Worm (Caenorhabditis elegans) whole organism, late embryonic: ENCODE data around the gene natb-1.

Experiments
- C38D4.7 ChIP-seq: fragments of 200-800 bp; sonication (Bioruptor generic); optimal IDR thresholded peaks from 2 replicates; lab custom pipeline; 2018; ENCODE audit warnings: mild to moderate bottlenecking, missing genetic modification characterization, moderate library complexity, missing compliant biosample characterization
- Y22D7AL.16 ChIP-seq: sonication (generic microtip); optimal IDR thresholded peaks from 2 replicates; lab custom pipeline; 2016; ENCODE audit warnings: missing genetic modification characterization, missing compliant biosample characterization
- ahr-1 ChIP-seq: sonication (generic microtip); optimal IDR thresholded peaks from 2 replicates; lab custom pipeline; 2016; ENCODE audit warnings: missing genetic modification characterization, missing compliant biosample characterization
- ama-1 ChIP-seq: fragments of 150-350 bp; optimal IDR thresholded peaks from 2 replicates; lab custom pipeline; 2014
- ceh-14 ChIP-seq: sonication (generic microtip); optimal IDR thresholded peaks from 2 replicates; lab custom pipeline; 2016; ENCODE audit warnings: missing genotype, missing genetic modification characterization, missing compliant biosample characterization
- ceh-19 ChIP-seq: fragments of 200-800 bp; sonication (Bioruptor generic); optimal IDR thresholded peaks from 2 replicates; lab custom pipeline; 2018; ENCODE audit warnings: mild to moderate bottlenecking, missing genetic modification characterization, missing compliant biosample characterization
- ceh-22 ChIP-seq: sonication (generic microtip); optimal IDR thresholded peaks from 2 replicates; lab custom pipeline; 2017; ENCODE audit warnings: missing biosample characterization, missing genetic modification characterization
- ceh-30 ChIP-seq: fragments of 150-350 bp; optimal IDR thresholded peaks from 2 replicates; lab custom pipeline; 2014; ENCODE audit warnings: missing biosample characterization, missing genetic modification characterization
- ceh-45 ChIP-seq: fragments of 200-800 bp; sonication (Bioruptor generic); IDR thresholded peaks from 2 replicates; pipeline ENCODE4 v1.3.6; 2022; ENCODE audit warnings: missing genetic modification reagents, missing genetic modification characterization, missing compliant biosample characterization
- ceh-6 ChIP-seq: fragments of 200-800 bp; sonication (Bioruptor generic); optimal IDR thresholded peaks from 2 replicates; lab custom pipeline; 2018; ENCODE audit warnings: mild to moderate bottlenecking, missing genetic modification characterization, missing compliant biosample characterization
- dve-1 ChIP-seq: sonication (generic microtip); optimal IDR thresholded peaks from 2 replicates; lab custom pipeline; 2017; ENCODE audit warnings: antibody characterized with exemption, mild to moderate bottlenecking, missing genetic modification characterization, missing compliant biosample characterization
- ets-4 ChIP-seq: sonication (generic microtip); optimal IDR thresholded peaks from 2 replicates; lab custom pipeline; 2016; ENCODE audit warnings: missing genetic modification characterization, missing compliant biosample characterization
- fkh-10 ChIP-seq: fragments of 150-350 bp; optimal IDR thresholded peaks from 2 replicates; lab custom pipeline; 2014; ENCODE audit warnings: missing biosample characterization, missing genetic modification reagents, missing genetic modification characterization
- hlh-30 ChIP-seq: sonication (generic microtip); optimal IDR thresholded peaks from 2 replicates; lab custom pipeline; 2017; ENCODE audit warnings: antibody characterized with exemption, missing genetic modification characterization, missing compliant biosample characterization; ENCODE audit not compliant: insufficient read depth
- hlh-8 ChIP-seq: sonication (generic microtip); optimal IDR thresholded peaks from 2 replicates; lab custom pipeline; 2016; ENCODE audit warnings: missing genotype, missing genetic modification characterization, missing compliant biosample characterization
- lin-11 ChIP-seq: fragments of 200-800 bp; sonication (Bioruptor generic); optimal IDR thresholded peaks from 2 replicates; lab custom pipeline; 2018; ENCODE audit warnings: mild to moderate bottlenecking, missing genetic modification characterization, missing compliant biosample characterization
- madf-2 ChIP-seq: sonication (generic microtip); optimal IDR thresholded peaks from 2 replicates; lab custom pipeline; 2017; ENCODE audit warnings: missing genetic modification characterization, missing compliant biosample characterization
- nfya-1 ChIP-seq: sonication (generic microtip); optimal IDR thresholded peaks from 2 replicates; lab custom pipeline; 2017; ENCODE audit warnings: missing genetic modification characterization, mild to moderate bottlenecking, missing compliant biosample characterization, antibody characterized with exemption, moderate library complexity
- nhr-11 ChIP-seq: fragments of 150-350 bp; optimal IDR thresholded peaks from 2 replicates; lab custom pipeline; 2014; ENCODE audit warnings: missing biosample characterization, missing genetic modification characterization
- npax-4 ChIP-seq: sonication (generic microtip); optimal IDR thresholded peaks from 2 replicates; lab custom pipeline; 2016; ENCODE audit warnings: missing genetic modification characterization, missing compliant biosample characterization
- pag-3 ChIP-seq: sonication (generic microtip); optimal IDR thresholded peaks from 2 replicates; lab custom pipeline; 2016; ENCODE audit warnings: missing compliant biosample characterization, missing genetic modification characterization, borderline replicate concordance
- pax-1 ChIP-seq: fragments of 150-350 bp; optimal IDR thresholded peaks from 2 replicates; lab custom pipeline; 2014; ENCODE audit warnings: missing biosample characterization, missing genetic modification characterization
- pha-4 ChIP-seq: fragments of 150-350 bp; optimal IDR thresholded peaks from 2 replicates; lab custom pipeline; 2018; ENCODE audit warnings: missing biosample characterization, missing genetic modification reagents, missing genetic modification characterization
- pqm-1 ChIP-seq: sonication (generic microtip); optimal IDR thresholded peaks from 2 replicates; lab custom pipeline; 2016; ENCODE audit warnings: missing genetic modification characterization, missing compliant biosample characterization
- rnt-1 ChIP-seq: sonication (generic microtip); optimal IDR thresholded peaks from 2 replicates; lab custom pipeline; 2016; ENCODE audit warnings: missing genetic modification characterization, missing compliant biosample characterization
- sdc-2 ChIP-seq: sonication (generic microtip); optimal IDR thresholded peaks from 2 replicates; lab custom pipeline; 2016; ENCODE audit warnings: missing genotype, missing genetic modification characterization, missing compliant biosample characterization
- sox-2 ChIP-seq: fragments of 200-800 bp; sonication (Bioruptor generic); IDR thresholded peaks from 2 replicates; pipeline ENCODE4 v1.3.6; 2022; ENCODE audit warnings: missing genetic modification reagents, missing genetic modification characterization, missing compliant biosample characterization
- syd-9 ChIP-seq: sonication (generic microtip); optimal IDR thresholded peaks from 2 replicates; lab custom pipeline; 2016; ENCODE audit warnings: mild to moderate bottlenecking, missing genetic modification characterization, moderate library complexity, missing compliant biosample characterization
- tbx-2 ChIP-seq: sonication (generic microtip); optimal IDR thresholded peaks from 2 replicates; lab custom pipeline; 2016; ENCODE audit warnings: missing genetic modification characterization, missing compliant biosample characterization
- unc-3 ChIP-seq, 2 experiments: fragments of 200-800 bp in 1 of 2; sonication (Bioruptor generic) in 1 of 2; sonication (generic microtip) in 1 of 2; conservative IDR thresholded peaks in 1 of 2; optimal IDR thresholded peaks in 1 of 2; 2 replicates each; pipeline versions ENCODE4 v1.3.6 to Lab custom; 2016 to 2022; ENCODE audit warnings: missing compliant biosample characterization in 2 of 2, missing genetic modification characterization in 2 of 2, missing genetic modification reagents in 1 of 2
- unc-42 ChIP-seq: sonication (generic microtip); optimal IDR thresholded peaks from 2 replicates; lab custom pipeline; 2016; ENCODE audit warnings: missing genotype, missing genetic modification characterization, missing compliant biosample characterization
- zip-5 ChIP-seq: sonication (generic microtip); optimal IDR thresholded peaks from 2 replicates; lab custom pipeline; 2016; ENCODE audit warnings: missing genetic modification characterization, missing compliant biosample characterization
- ztf-16 ChIP-seq: sonication (generic microtip); optimal IDR thresholded peaks from 2 replicates; lab custom pipeline; 2017; ENCODE audit warnings: missing genetic modification characterization, missing compliant biosample characterization

The natb-1 gene

DNA sequence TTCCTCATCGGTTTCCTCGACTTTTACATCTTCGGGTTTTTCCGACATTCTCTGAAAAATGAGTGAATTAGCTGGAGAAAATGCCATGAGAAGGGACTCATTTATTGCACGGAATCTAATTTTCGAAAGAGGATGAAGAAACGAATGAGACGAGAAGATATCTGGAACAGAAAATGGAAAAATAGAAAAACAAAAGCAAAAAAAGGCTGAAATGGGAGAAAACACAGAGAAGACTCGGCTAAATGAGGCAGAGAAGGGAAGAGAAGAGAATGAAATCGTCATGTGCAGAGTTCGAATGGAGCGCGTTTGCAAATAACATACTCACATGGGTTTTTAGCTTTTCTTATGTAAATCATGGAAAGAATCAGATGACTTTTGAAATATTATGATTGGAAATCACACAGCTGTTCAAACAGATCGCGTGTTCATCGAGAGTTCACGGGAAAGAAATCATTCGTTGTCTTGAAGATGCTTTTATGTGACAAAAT, 30.7 kb upstream of the natb-1 start, which contains the start of gene Y97E10AR.6:
Gene Y97E10AR.6, minus strand, starts transcription at position 51 of the 488 bp plus-strand sequence.
- TF ChIP-seq unc-42 (tag; lab: Kevin White, UChicago) (peak; percentile 30), ceh-45 (no peak), hlh-30 (tag; lab: Kevin White, UChicago) (peak; percentile 90), ceh-6 (GFP tag; lab: Kevin White, UChicago) (no peak)

DNA sequence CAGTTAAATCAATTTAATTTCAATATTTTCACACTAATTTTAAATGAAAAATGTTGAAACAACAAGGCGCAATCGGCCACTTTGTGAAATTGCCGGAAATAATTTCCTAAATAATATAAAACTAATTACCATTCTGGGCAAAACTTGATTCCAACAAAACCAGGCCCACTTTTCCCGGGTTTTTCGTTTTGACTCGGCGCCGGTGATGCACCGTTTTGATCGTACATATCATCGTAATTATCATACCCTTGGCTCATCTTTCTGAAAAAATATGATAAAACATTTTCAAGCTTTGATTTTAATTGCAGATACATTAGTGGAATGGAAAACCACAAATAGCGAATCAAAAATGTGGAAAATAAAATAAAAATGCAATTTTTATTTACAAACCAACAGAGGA, 28.8 kb upstream of the natb-1 start, which contains the start of gene rpb-9:
Gene rpb-9, minus strand, starts transcription at position 314 of the 400 bp plus-strand sequence.
- TF ChIP-seq dve-1 (tag; lab: Kevin White, UChicago) (no peak), ets-4 (tag; lab: Kevin White, UChicago) (no peak), nfya-1 (tag; lab: Kevin White, UChicago) (no peak), pha-4 (tag; lab: Kevin White, UChicago) (no peak), tbx-2 (no peak), syd-9 (no peak), ahr-1 (tag; lab: Kevin White, UChicago) (no peak), lin-11 (tag; lab: Kevin White, UChicago) (no peak), pag-3 (tag; lab: Kevin White, UChicago) (no peak), madf-2 (tag; lab: Kevin White, UChicago) (no peak), ceh-45 (no peak), pqm-1 (no peak), npax-4 (tag; lab: Kevin White, UChicago) (no peak), C38D4.7 (GFP tag; lab: Kevin White, UChicago) (no peak), pax-1 (no peak), zip-5 (tag; lab: Kevin White, UChicago) (no peak), sox-2 (GFP tag; lab: Robert Waterston, UW) (no peak), sdc-2 (tag; lab: Kevin White, UChicago) (no peak), unc-3 (GFP tag; conservative IDR thresholded peaks at IDR 0.05; lab: Robert Waterston, UW) (no peak), unc-3 (tag; optimal IDR thresholded peaks at IDR 0.05; lab: Kevin White, UChicago) (no peak)

DNA sequence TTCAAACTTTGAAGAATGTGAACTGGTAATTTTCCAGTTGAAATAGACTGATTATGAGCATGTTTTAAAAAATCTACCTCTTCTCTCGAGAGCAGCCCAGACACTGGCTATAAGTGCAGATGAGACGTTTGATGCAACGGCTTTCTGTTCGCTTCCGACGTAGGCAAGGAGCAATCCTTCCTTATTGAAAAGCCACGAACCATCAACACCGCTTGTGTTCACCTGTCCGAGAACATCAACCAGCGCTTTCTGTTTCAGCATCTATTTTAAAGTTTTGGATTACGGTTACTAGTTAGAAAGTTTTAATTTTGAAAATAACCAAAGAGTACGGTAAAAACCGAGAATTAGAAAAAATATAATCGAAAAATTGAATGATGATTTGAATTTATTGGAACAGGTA, 27.6 kb upstream of the natb-1 start, which contains the start of gene lmtr-2:
Gene lmtr-2, minus strand, starts transcription at position 261 of the 400 bp plus-strand sequence.
- TF ChIP-seq ahr-1 (tag; lab: Kevin White, UChicago) (no peak), ama-1 (lab: Kevin White, UChicago) (peak; percentile 33), dve-1 (tag; lab: Kevin White, UChicago) (no peak), npax-4 (tag; lab: Kevin White, UChicago) (no peak)
- TF ChIP-seq, all 69 proteins: peak for 1

DNA sequence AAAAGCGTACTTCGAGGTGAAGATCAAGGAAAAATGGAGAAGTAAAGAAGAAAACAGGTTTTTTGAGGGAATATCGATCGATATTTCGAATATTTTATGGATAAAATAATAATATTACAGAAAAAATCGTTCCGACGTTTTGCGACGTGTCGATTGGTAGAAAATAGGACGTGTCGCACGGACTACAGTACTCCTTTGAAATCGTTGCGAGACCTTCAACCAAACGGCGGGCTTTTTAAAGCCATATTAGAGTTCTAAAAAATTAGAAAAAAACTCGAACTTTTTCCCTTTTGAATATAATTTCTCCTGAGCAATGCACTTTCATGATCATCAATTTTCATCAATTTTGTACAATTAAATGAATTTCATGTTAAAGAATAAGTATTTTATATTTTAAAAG, 26.9 kb upstream of the natb-1 start, which contains the start of gene Y97E10AR.4:
Gene Y97E10AR.4, minus strand, starts transcription at position 131 of the 400 bp plus-strand sequence.
- TF ChIP-seq Y22D7AL.16 (tag; lab: Kevin White, UChicago): no peak
- TF ChIP-seq ceh-22 (tag; lab: Kevin White, UChicago): no peak
- no peak for TF ChIP-seq rnt-1 (tag; lab: Kevin White, UChicago)
- TF ChIP-seq hlh-8 (tag; lab: Kevin White, UChicago): no peak
- no peak for TF ChIP-seq ceh-45
- TF ChIP-seq ceh-14 (tag; lab: Kevin White, UChicago): no peak
- no peak for TF ChIP-seq ama-1 (lab: Kevin White, UChicago)
- no peak for TF ChIP-seq ceh-19
- TF ChIP-seq ceh-30 (tag; lab: Kevin White, UChicago): no peak
- no peak for TF ChIP-seq fkh-10 (GFP tag; lab: Kevin White, UChicago)
- no peak for TF ChIP-seq nhr-11 (tag; lab: Kevin White, UChicago)
- TF ChIP-seq ztf-16: no peak
